Worm (Caenorhabditis elegans) whole organism, L3 larva: ENCODE measurements around the gene C06E1.9.

ENCODE experiments used
- R02D3.7 ChIP-seq: fragments of 150-350 bp; optimal IDR thresholded peaks from 2 replicates; lab custom pipeline; 2014; ENCODE audit warnings: missing biosample characterization, missing genetic modification characterization
- ceh-82 ChIP-seq: fragments of 150-350 bp; optimal IDR thresholded peaks from 2 replicates; lab custom pipeline; 2014; ENCODE audit warnings: missing biosample characterization, missing genetic modification characterization
- elt-3 ChIP-seq, 3 experiments: fragments of 150-350 bp in 1 of 3; sonication (generic microtip) in 2 of 3; optimal IDR thresholded peaks; 2 replicates in 2 of 3; 4 replicates in 1 of 3; lab custom pipeline; 2014 to 2017; ENCODE audit warnings: missing biosample characterization in 3 of 3, missing genetic modification characterization in 3 of 3
- lin-15B ChIP-seq: fragments of 150-350 bp; optimal IDR thresholded peaks from 2 replicates; lab custom pipeline; 2014; ENCODE audit warnings: missing biosample characterization, missing genetic modification characterization
- nhr-11 ChIP-seq: fragments of 150-350 bp; optimal IDR thresholded peaks from 2 replicates; lab custom pipeline; 2014; ENCODE audit warnings: missing biosample characterization, missing genetic modification characterization
- nhr-23 ChIP-seq: fragments of 150-350 bp; optimal IDR thresholded peaks from 2 replicates; lab custom pipeline; 2014; ENCODE audit warnings: missing biosample characterization, missing genetic modification reagents, missing genetic modification characterization
- nhr-237 ChIP-seq: fragments of 150-350 bp; optimal IDR thresholded peaks from 2 replicates; lab custom pipeline; 2014; ENCODE audit warnings: missing biosample characterization, missing genetic modification characterization
- nhr-28 ChIP-seq: fragments of 150-350 bp; optimal IDR thresholded peaks from 2 replicates; lab custom pipeline; 2014; ENCODE audit warnings: missing biosample characterization, missing genetic modification characterization
- ztf-11 ChIP-seq: fragments of 150-350 bp; optimal IDR thresholded peaks from 2 replicates; lab custom pipeline; 2014; ENCODE audit warnings: missing biosample characterization, missing genetic modification characterization

DNA sequence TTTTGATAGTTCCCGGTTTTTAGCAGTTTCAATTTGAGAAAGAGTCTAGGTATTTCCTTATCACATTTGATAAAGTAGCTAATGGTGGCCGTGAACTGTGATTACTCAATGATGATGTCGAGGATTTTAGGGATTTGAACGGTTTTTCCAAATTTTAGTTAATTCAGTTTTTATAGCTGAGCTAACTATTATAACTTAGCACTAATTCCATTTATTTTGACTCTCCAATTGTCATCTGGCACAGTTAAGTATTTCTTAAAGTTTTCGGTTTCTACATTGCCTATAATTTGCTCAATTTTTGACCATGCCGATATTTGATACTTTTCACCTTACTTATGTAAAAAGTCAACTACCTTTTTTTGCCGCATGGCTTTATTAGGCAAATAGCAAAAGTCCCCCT is 36.3 kb downstream of the C06E1.9 start:
- TF ChIP-seq nhr-23 (tag; lab: Kevin White, UChicago) (no peak), nhr-28 (tag; lab: Kevin White, UChicago) (no peak), nhr-11 (tag; lab: Kevin White, UChicago) (no peak), elt-3 (tag; optimal IDR thresholded peaks at IDR 0.05; lab: Kevin White, UChicago) (no peak), ceh-82 (tag; lab: Kevin White, UChicago) (no peak), lin-15B (tag; lab: Kevin White, UChicago) (no peak), nhr-237 (tag; lab: Kevin White, UChicago) (no peak), R02D3.7 (tag; lab: Kevin White, UChicago) (no peak), ztf-11 (tag; lab: Kevin White, UChicago) (no peak)
